Worm (Caenorhabditis elegans) whole organism, L4/young adult: ENCODE measurements around the gene smr-1.

Experiments used
- W03F9.2 ChIP-seq: fragments of 150-350 bp; optimal IDR thresholded peaks from 2 replicates; lab custom pipeline; 2014; ENCODE audit warnings: missing biosample characterization, missing genetic modification characterization
- dao-5 ChIP-seq: sonication (generic microtip); optimal IDR thresholded peaks from 2 replicates; lab custom pipeline; 2016; ENCODE audit warnings: missing genotype, missing genetic modification characterization, moderate library complexity, missing compliant biosample characterization
- him-1 ChIP-seq: sonication (generic microtip); optimal IDR thresholded peaks from 2 replicates; lab custom pipeline; 2016; ENCODE audit warnings: missing genotype, missing genetic modification reagents, missing genetic modification characterization, missing compliant biosample characterization

DNA sequence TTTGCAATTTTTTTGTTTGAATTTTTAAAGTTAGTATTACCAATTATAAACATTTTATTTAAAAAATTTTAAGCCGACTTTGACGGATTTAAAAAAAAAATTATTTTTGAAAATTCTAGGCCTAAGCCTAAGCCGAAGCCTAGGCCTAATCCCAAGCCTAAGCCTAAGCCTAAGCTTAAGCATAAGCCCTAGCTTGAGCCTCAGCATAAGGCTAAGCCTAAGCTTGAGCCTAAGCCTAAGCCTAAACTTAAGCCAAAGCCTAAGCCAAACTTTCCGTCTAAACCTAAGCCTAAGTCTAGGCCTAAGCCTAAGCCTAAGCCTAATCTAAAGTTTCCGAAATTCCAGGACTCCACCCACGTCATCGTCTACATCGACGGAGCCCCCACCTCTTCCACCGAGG, 26.6 kb downstream of the smr-1 start:
- no peak for TF ChIP-seq dao-5 (tag; lab: Kevin White, UChicago)
- no peak for TF ChIP-seq him-1
- no peak for TF ChIP-seq W03F9.2
